Fruit fly (Drosophila melanogaster) whole organism, wandering third instar larva: ENCODE results near the gene mRpL19.

Experiments used
- Dfd ChIP-seq: fragments of >200 bp; optimal IDR thresholded peaks from 2 replicates; lab custom pipeline; 2017; ENCODE audit warnings: missing biosample characterization, missing genetic modification characterization
- Dif ChIP-seq: fragments of 200-275, 200-300 bp; sonication (Bioruptor generic); optimal IDR thresholded peaks from 2 replicates; lab custom pipeline; 2018; ENCODE audit warnings: missing biosample characterization, missing genetic modification characterization; ENCODE audit not compliant: partially characterized antibody
- Hr83 ChIP-seq: fragments of 200-300 bp; sonication (Bioruptor generic); optimal IDR thresholded peaks from 2 replicates; lab custom pipeline; 2016; ENCODE audit warnings: missing biosample characterization, mild to moderate bottlenecking, missing genetic modification characterization, moderate library complexity; ENCODE audit not compliant: poor library complexity, severe bottlenecking
- Sp1 ChIP-seq: fragments of 200-800 bp; sonication (Bioruptor generic); optimal IDR thresholded peaks from 3 replicates; lab custom pipeline; 2019; ENCODE audit warnings: missing biosample characterization, mild to moderate bottlenecking, missing genetic modification characterization, moderate library complexity
- dmrt93B ChIP-seq: fragments of 200-800 bp; sonication (Bioruptor generic); optimal IDR thresholded peaks from 2 replicates; lab custom pipeline; 2018; ENCODE audit warnings: missing biosample characterization, mild to moderate bottlenecking, missing genetic modification characterization
- jim ChIP-seq: fragments of 175-275, 200-325 bp; sonication (Bioruptor generic); optimal IDR thresholded peaks from 2 replicates; lab custom pipeline; 2016; ENCODE audit warnings: missing biosample characterization, mild to moderate bottlenecking, missing genetic modification characterization
- lola ChIP-seq: fragments of >200 bp; optimal IDR thresholded peaks from 2 replicates; lab custom pipeline; 2017; ENCODE audit warnings: missing biosample characterization, missing genetic modification characterization
- pan ChIP-seq: fragments of >200 bp; optimal IDR thresholded peaks from 2 replicates; lab custom pipeline; 2017
- rgr ChIP-seq: fragments of 200-800 bp; sonication (Bioruptor generic); optimal IDR thresholded peaks from 3 replicates; lab custom pipeline; 2016; ENCODE audit warnings: missing biosample characterization, mild to moderate bottlenecking, missing genetic modification characterization
- usp ChIP-seq: fragments of >200 bp; optimal IDR thresholded peaks from 2 replicates; lab custom pipeline; 2017; ENCODE audit warnings: missing biosample characterization, missing genetic modification characterization

DNA sequence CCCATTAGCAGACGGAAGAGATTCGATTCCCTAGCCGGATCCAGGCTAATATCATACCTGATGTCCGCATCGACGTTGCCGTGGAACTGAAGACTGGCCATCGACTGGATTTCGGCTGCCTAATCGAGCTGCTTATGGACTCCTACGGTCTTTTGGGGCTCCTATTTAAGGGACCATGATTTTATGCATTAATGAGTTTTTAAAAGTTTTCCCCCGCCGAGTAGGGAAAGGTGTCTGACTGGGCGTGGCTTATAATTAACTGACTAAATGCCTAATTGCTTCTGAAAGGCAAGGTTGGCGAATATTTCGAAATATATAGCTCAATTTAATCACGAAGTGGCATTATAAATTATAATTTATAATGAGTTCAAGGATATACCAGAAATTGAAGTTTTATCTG lies 38.1 kb upstream of the mRpL19 start, which contains the start of gene Or85e:
- TF ChIP-seq Dif (GFP tag; lab: Kevin White, UChicago) = no peak
- no peak for TF ChIP-seq usp
- TF ChIP-seq dmrt93B = no peak
- TF ChIP-seq Dfd = no peak
- no peak for TF ChIP-seq jim (GFP tag; lab: Kevin White, UChicago)
- TF ChIP-seq pan = no peak
- no peak for TF ChIP-seq rgr
- no peak for TF ChIP-seq lola (GFP tag; lab: Kevin White, UChicago)
- no peak for TF ChIP-seq Hr83 (GFP tag; lab: Kevin White, UChicago)
- TF ChIP-seq Sp1 = no peak
